Worm (Caenorhabditis elegans): ENCODE results near the gene cdc-25.4.

DNA sequence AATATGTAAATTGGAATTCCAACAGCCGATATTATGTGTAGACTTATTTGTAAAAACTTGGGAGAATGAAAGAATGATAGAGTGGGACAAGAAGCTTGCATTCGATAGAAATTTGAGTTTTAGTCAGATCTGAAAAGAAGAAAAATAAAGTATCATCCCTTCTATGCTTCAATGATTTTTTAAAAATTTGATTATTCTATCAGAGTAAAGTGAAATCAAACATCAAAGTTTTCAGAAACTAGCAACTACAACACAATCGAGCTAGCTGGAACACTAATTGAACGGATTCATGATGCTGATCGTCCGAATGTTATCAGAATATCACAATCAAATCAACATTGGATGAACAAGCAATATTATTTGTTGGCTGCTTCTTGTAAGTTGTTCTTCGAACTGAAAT, 37.8 kb upstream of the cdc-25.4 start, which contains the start of gene srh-135:
- TF ChIP-seq ztf-11 (tag; optimal IDR thresholded peaks at IDR 0.05), result no peak
- no peak for TF ChIP-seq pqm-1 (tag; optimal IDR thresholded peaks at IDR 0.05)
